Worm (Caenorhabditis elegans) whole organism, late embryonic: ENCODE measurements around the gene F45E4.6.

Experiments used
- ceh-30 ChIP-seq: fragments of 150-350 bp; optimal IDR thresholded peaks from 2 replicates; lab custom pipeline; 2014; ENCODE audit warnings: missing biosample characterization, missing genetic modification characterization
- ceh-31 ChIP-seq: sonication (generic microtip); optimal IDR thresholded peaks from 2 replicates; lab custom pipeline; 2016; ENCODE audit warnings: missing genetic modification characterization, missing compliant biosample characterization
- nfya-1 ChIP-seq: sonication (generic microtip); optimal IDR thresholded peaks from 2 replicates; lab custom pipeline; 2017; ENCODE audit warnings: missing genetic modification characterization, mild to moderate bottlenecking, missing compliant biosample characterization, antibody characterized with exemption, moderate library complexity
- pqm-1 ChIP-seq: sonication (generic microtip); optimal IDR thresholded peaks from 2 replicates; lab custom pipeline; 2016; ENCODE audit warnings: missing genetic modification characterization, missing compliant biosample characterization

ce11 chrIV:7588631-7589030, 43.7 kb downstream of the F45E4.6 start, which contains the start of gene cla-1:
- TF ChIP-seq ceh-30 (tag; lab: Kevin White, UChicago), result no peak
- TF ChIP-seq ceh-31 (tag; lab: Kevin White, UChicago), result no peak
- no peak for TF ChIP-seq pqm-1 (tag; lab: Kevin White, UChicago)
- no peak for TF ChIP-seq nfya-1 (tag; lab: Kevin White, UChicago)
